Worm (Caenorhabditis elegans) whole organism, L2 larva: ENCODE data around the gene Y69A2AR.47.

Experiments
- C34F6.9 ChIP-seq: fragments of 150-350 bp; optimal IDR thresholded peaks from 2 replicates; lab custom pipeline; 2014; ENCODE audit warnings: missing biosample characterization, missing genetic modification characterization
- F13H6.1 ChIP-seq: sonication (generic microtip); optimal IDR thresholded peaks from 2 replicates; lab custom pipeline; 2016; ENCODE audit warnings: missing genetic modification characterization, missing compliant biosample characterization
- R02D3.7 ChIP-seq: fragments of 150-350 bp; optimal IDR thresholded peaks from 2 replicates; lab custom pipeline; 2014; ENCODE audit warnings: missing biosample characterization, missing genetic modification characterization
- Y55F3AM.14 ChIP-seq: fragments of 200-800 bp; sonication (Bioruptor generic); optimal IDR thresholded peaks from 2 replicates; lab custom pipeline; 2018; ENCODE audit warnings: mild to moderate bottlenecking, missing genetic modification characterization, missing compliant biosample characterization
- ZK546.5 ChIP-seq: sonication (generic microtip); optimal IDR thresholded peaks from 2 replicates; lab custom pipeline; 2017; ENCODE audit warnings: missing biosample characterization, missing genetic modification characterization
- alr-1 ChIP-seq: fragments of 150-350 bp; optimal IDR thresholded peaks from 2 replicates; lab custom pipeline; 2014; ENCODE audit warnings: missing biosample characterization, missing genetic modification characterization
- aly-2 ChIP-seq: fragments of 150-350 bp; optimal IDR thresholded peaks from 2 replicates; lab custom pipeline; 2014; ENCODE audit warnings: missing biosample characterization, missing genetic modification characterization
- ama-1 ChIP-seq: fragments of 150-350 bp; optimal IDR thresholded peaks from 2 replicates; lab custom pipeline; 2018; ENCODE audit warnings: inconsistent platforms
- blmp-1 ChIP-seq: sonication (generic microtip); optimal IDR thresholded peaks from 2 replicates; lab custom pipeline; 2017; ENCODE audit warnings: missing genetic modification characterization, mild to moderate bottlenecking, missing compliant biosample characterization, antibody characterized with exemption, moderate library complexity; ENCODE audit not compliant: insufficient read depth
- ceh-16 ChIP-seq: fragments of 150-350 bp; optimal IDR thresholded peaks from 2 replicates; lab custom pipeline; 2014; ENCODE audit warnings: missing biosample characterization, missing genetic modification characterization
- ceh-82 ChIP-seq: fragments of 150-350 bp; optimal IDR thresholded peaks from 2 replicates; lab custom pipeline; 2014; ENCODE audit warnings: missing biosample characterization, missing genetic modification characterization
- crh-2 ChIP-seq: sonication (generic microtip); optimal IDR thresholded peaks from 2 replicates; lab custom pipeline; 2017; ENCODE audit warnings: missing biosample characterization, missing genetic modification characterization
- dmd-4 ChIP-seq: sonication (generic microtip); optimal IDR thresholded peaks from 2 replicates; lab custom pipeline; 2017; ENCODE audit warnings: missing biosample characterization, missing genetic modification characterization
- egl-27 ChIP-seq: sonication (generic microtip); optimal IDR thresholded peaks from 3 replicates; lab custom pipeline; 2017; ENCODE audit warnings: missing biosample characterization, missing genetic modification reagents, missing genetic modification characterization
- elt-1 ChIP-seq: fragments of 150-350 bp; optimal IDR thresholded peaks from 2 replicates; lab custom pipeline; 2014; ENCODE audit warnings: missing biosample characterization, missing genetic modification characterization
- elt-3 ChIP-seq: sonication (generic microtip); optimal IDR thresholded peaks from 2 replicates; lab custom pipeline; 2017; ENCODE audit warnings: missing biosample characterization, missing genetic modification characterization
- fos-1 ChIP-seq: fragments of 150-350 bp; optimal IDR thresholded peaks from 2 replicates; lab custom pipeline; 2014; ENCODE audit warnings: missing biosample characterization, missing genetic modification characterization
- gmeb-1 ChIP-seq: fragments of 150-350 bp; optimal IDR thresholded peaks from 2 replicates; lab custom pipeline; 2014; ENCODE audit warnings: missing biosample characterization, missing genetic modification characterization
- lin-11 ChIP-seq: fragments of 150-350 bp; sonication (generic microtip); optimal IDR thresholded peaks from 2 replicates; lab custom pipeline; 2014; ENCODE audit warnings: missing biosample characterization, missing genetic modification characterization, inconsistent platforms, mixed read lengths
- lin-13 ChIP-seq: fragments of 150-350 bp; optimal IDR thresholded peaks from 2 replicates; lab custom pipeline; 2014; ENCODE audit warnings: missing biosample characterization, missing genetic modification reagents, missing genetic modification characterization
- lin-39 ChIP-seq: fragments of 150-350 bp; optimal IDR thresholded peaks from 2 replicates; lab custom pipeline; 2014; ENCODE audit warnings: missing biosample characterization, missing genetic modification reagents, missing genetic modification characterization
- lsy-2 ChIP-seq, 2 experiments: fragments of 150-350 bp in 1 of 2; sonication (generic microtip) in 1 of 2; optimal IDR thresholded peaks; 2 replicates each; lab custom pipeline; 2014 to 2017; ENCODE audit warnings: missing biosample characterization in 2 of 2, missing genetic modification characterization in 2 of 2
- mab-5 ChIP-seq: fragments of 150-350 bp; optimal IDR thresholded peaks from 2 replicates; lab custom pipeline; 2014; ENCODE audit warnings: missing biosample characterization, missing genetic modification characterization
- mbf-1 ChIP-seq: sonication (generic microtip); optimal IDR thresholded peaks from 2 replicates; lab custom pipeline; 2017; ENCODE audit warnings: missing biosample characterization, missing genetic modification characterization
- mdl-1 ChIP-seq, 2 experiments: fragments of 150-350 bp in 1 of 2; sonication (generic microtip) in 1 of 2; optimal IDR thresholded peaks; 2 replicates each; lab custom pipeline; 2017; ENCODE audit warnings: missing biosample characterization in 2 of 2, missing genetic modification characterization in 2 of 2
- nhr-10 ChIP-seq: sonication (generic microtip); optimal IDR thresholded peaks from 2 replicates; lab custom pipeline; 2017; ENCODE audit warnings: missing biosample characterization, missing genetic modification characterization
- nhr-11 ChIP-seq: fragments of 150-350 bp; optimal IDR thresholded peaks from 2 replicates; lab custom pipeline; 2014; ENCODE audit warnings: missing biosample characterization, missing genetic modification characterization
- nhr-12 ChIP-seq: fragments of 150-350 bp; optimal IDR thresholded peaks from 2 replicates; lab custom pipeline; 2014; ENCODE audit warnings: missing biosample characterization, missing genetic modification characterization
- nhr-129 ChIP-seq: fragments of 150-350 bp; optimal IDR thresholded peaks from 2 replicates; lab custom pipeline; 2014; ENCODE audit warnings: missing biosample characterization, missing genetic modification characterization
- nhr-21 ChIP-seq: fragments of 150-350 bp; optimal IDR thresholded peaks from 2 replicates; lab custom pipeline; 2014; ENCODE audit warnings: missing biosample characterization, missing genetic modification characterization
- nhr-23 ChIP-seq: fragments of 150-350 bp; optimal IDR thresholded peaks from 2 replicates; lab custom pipeline; 2014; ENCODE audit warnings: missing biosample characterization, missing genetic modification reagents, missing genetic modification characterization
- nhr-237 ChIP-seq: fragments of 150-350 bp; optimal IDR thresholded peaks from 2 replicates; lab custom pipeline; 2014; ENCODE audit warnings: missing biosample characterization, missing genetic modification characterization
- nhr-25 ChIP-seq: fragments of 150-350 bp; sonication (generic microtip); optimal IDR thresholded peaks from 3 replicates; lab custom pipeline; 2014; ENCODE audit warnings: missing biosample characterization, missing genetic modification characterization
- nhr-6 ChIP-seq: fragments of 150-350 bp; optimal IDR thresholded peaks from 2 replicates; lab custom pipeline; 2014; ENCODE audit warnings: missing biosample characterization, missing genetic modification characterization
- nhr-77 ChIP-seq: fragments of 150-350 bp; optimal IDR thresholded peaks from 2 replicates; lab custom pipeline; 2014; ENCODE audit warnings: missing biosample characterization, missing genetic modification characterization
- peb-1 ChIP-seq: fragments of 150-350 bp; optimal IDR thresholded peaks from 2 replicates; lab custom pipeline; 2014; ENCODE audit warnings: missing biosample characterization, missing genetic modification characterization
- sem-4 ChIP-seq: fragments of 150-350 bp; optimal IDR thresholded peaks from 2 replicates; lab custom pipeline; 2014; ENCODE audit warnings: missing biosample characterization, missing genetic modification reagents, missing genetic modification characterization
- skn-1 ChIP-seq: sonication (generic microtip); optimal IDR thresholded peaks from 2 replicates; lab custom pipeline; 2017; ENCODE audit warnings: missing biosample characterization, missing genetic modification characterization
- sma-3 ChIP-seq: sonication (generic microtip); optimal IDR thresholded peaks from 2 replicates; lab custom pipeline; 2016; ENCODE audit warnings: missing genetic modification reagents, missing genetic modification characterization, missing compliant biosample characterization
- sma-9 ChIP-seq, 2 experiments: fragments of 150-350 bp in 1 of 2; sonication (generic microtip) in 1 of 2; optimal IDR thresholded peaks; 2 replicates each; lab custom pipeline; 2014 to 2016; ENCODE audit warnings: missing genetic modification characterization in 2 of 2, mild to moderate bottlenecking in 1 of 2, missing biosample characterization in 1 of 2, missing compliant biosample characterization in 1 of 2, missing genetic modification reagents in 1 of 2, moderate library complexity in 1 of 2
- snpc-4 ChIP-seq: fragments of 150-350 bp; optimal IDR thresholded peaks from 2 replicates; lab custom pipeline; 2014; ENCODE audit warnings: missing biosample characterization, missing genetic modification characterization
- unc-39 ChIP-seq: fragments of 150-350 bp; optimal IDR thresholded peaks from 2 replicates; lab custom pipeline; 2014; ENCODE audit warnings: missing biosample characterization, missing genetic modification characterization
- unc-55 ChIP-seq: fragments of 150-350 bp; sonication (generic microtip); optimal IDR thresholded peaks from 3 replicates; lab custom pipeline; 2014; ENCODE audit warnings: missing biosample characterization, missing genetic modification reagents, missing genetic modification characterization
- unc-62 ChIP-seq: fragments of 150-350 bp; optimal IDR thresholded peaks from 2 replicates; lab custom pipeline; 2014; ENCODE audit warnings: missing biosample characterization, missing genetic modification reagents, missing genetic modification characterization
- zag-1 ChIP-seq: fragments of 150-350 bp; optimal IDR thresholded peaks from 2 replicates; lab custom pipeline; 2014; ENCODE audit warnings: missing biosample characterization, missing genetic modification characterization
- ztf-1 ChIP-seq: fragments of 200-800 bp; sonication (Bioruptor generic); conservative IDR thresholded peaks from 2 replicates; pipeline ENCODE4 v1.3.6; 2022; ENCODE audit warnings: missing genetic modification characterization, missing compliant biosample characterization
- ztf-11 ChIP-seq: sonication (generic microtip); optimal IDR thresholded peaks from 2 replicates; lab custom pipeline; 2017; ENCODE audit warnings: missing biosample characterization, missing genetic modification characterization
- ztf-4 ChIP-seq: fragments of 150-350 bp; optimal IDR thresholded peaks from 2 replicates; lab custom pipeline; 2014; ENCODE audit warnings: missing biosample characterization, missing genetic modification characterization

Y69A2AR.47 gene

ce11 chrIV:2639666-2640273 is 42.3 kb downstream of the Y69A2AR.47 start (continued):
- TF ChIP-seq sma-3 (GFP tag; lab: Kevin White, UChicago) (peak; percentile 23), sma-9 (GFP tag; optimal IDR thresholded peaks at IDR 0.05; lab: Kevin White, UChicago) (peak; percentile 16), sma-9 (tag; optimal IDR thresholded peaks at IDR 0.05; lab: Kevin White, UChicago) (no peak), nhr-77 (no peak), sem-4 (no peak), aly-2 (tag; lab: Kevin White, UChicago) (no peak), zag-1 (tag; lab: Kevin White, UChicago) (no peak), skn-1 (tag; lab: Kevin White, UChicago) (no peak), lin-13 (GFP tag; lab: Kevin White, UChicago) (peak; percentile 1), nhr-129 (tag; lab: Kevin White, UChicago) (peak; percentile 45), nhr-237 (tag; lab: Kevin White, UChicago) (no peak), nhr-25 (no peak)

DNA sequence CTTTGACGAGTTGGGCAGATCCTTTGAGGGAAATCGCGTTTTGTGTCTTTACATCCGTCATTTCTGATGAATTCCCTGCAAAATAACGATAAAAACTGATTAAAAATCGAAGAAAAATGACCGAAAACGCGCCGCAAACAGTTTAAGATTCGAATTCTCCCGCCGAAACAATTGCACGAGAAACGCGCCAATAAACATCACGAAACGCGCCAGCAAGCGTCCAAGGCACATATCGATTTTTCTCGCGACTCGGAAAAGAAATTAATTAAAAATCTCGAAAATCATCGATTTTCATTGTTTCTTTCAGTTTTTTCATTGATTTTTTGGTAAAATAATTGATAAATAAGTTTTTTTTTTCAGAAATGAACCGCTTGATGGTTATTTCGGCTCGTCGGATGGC is 43.4 kb downstream of the Y69A2AR.47 start, which contains the start of the genes mdf-2 and nduv-3:
mdf-2 (minus strand) TSS at position 176 of the 400 bp plus-strand sequence.
nduv-3 (plus strand) TSS at position 361 of the 400 bp plus-strand sequence.
- TF ChIP-seq ZK546.5 (tag; lab: Kevin White, UChicago) (peak; percentile 0), nhr-25 (peak; percentile 73), nhr-129 (tag; lab: Kevin White, UChicago) (peak; percentile 62), gmeb-1 (tag; lab: Kevin White, UChicago) (peak; percentile 93), alr-1 (tag; lab: Kevin White, UChicago) (no peak), snpc-4 (tag; lab: Kevin White, UChicago) (peak; percentile 0), ama-1 (lab: Kevin White, UChicago) (no peak), sem-4 (peak; percentile 38), dmd-4 (tag; lab: Kevin White, UChicago) (no peak), nhr-11 (no peak), mab-5 (tag; lab: Kevin White, UChicago) (peak; percentile 75), ztf-1 (GFP tag; lab: Robert Waterston, UW) (no peak), nhr-77 (peak; percentile 31), nhr-23 (tag; lab: Kevin White, UChicago) (no peak), elt-1 (tag; lab: Kevin White, UChicago) (no peak), lsy-2 (tag; optimal IDR thresholded peaks at IDR 0.05; lab: Kevin White, UChicago) (peak; percentile 88 to 90), nhr-21 (tag; lab: Kevin White, UChicago) (peak; percentile 44), C34F6.9 (tag; lab: Kevin White, UChicago) (peak; percentile 92), zag-1 (tag; lab: Kevin White, UChicago) (no peak), unc-62 (GFP tag; lab: Kevin White, UChicago) (no peak), fos-1 (tag; lab: Kevin White, UChicago) (peak; percentile 33), R02D3.7 (tag; lab: Kevin White, UChicago) (peak; percentile 27), Y55F3AM.14 (GFP tag; lab: Kevin White, UChicago) (no peak), elt-3 (no peak), nhr-6 (tag; lab: Kevin White, UChicago) (peak; percentile 12), mbf-1 (tag; lab: Kevin White, UChicago) (no peak), mdl-1 (tag; optimal IDR thresholded peaks at IDR 0.05; lab: Kevin White, UChicago) (peak in 1 of 2 experiments; percentile 9), nhr-12 (no peak), nhr-10 (tag; lab: Kevin White, UChicago) (no peak), lin-11 (tag; lab: Kevin White, UChicago) (peak; percentile 68), egl-27 (peak; percentile 44), peb-1 (tag; lab: Kevin White, UChicago) (no peak), lin-39 (tag; lab: Kevin White, UChicago) (no peak), nhr-237 (tag; lab: Kevin White, UChicago) (no peak), ceh-16 (tag; lab: Kevin White, UChicago) (no peak), ceh-82 (tag; lab: Kevin White, UChicago) (no peak), unc-55 (GFP tag; lab: Kevin White, UChicago) (peak; percentile 86), blmp-1 (tag; lab: Kevin White, UChicago) (no peak), ztf-4 (no peak), F13H6.1 (peak; percentile 67), unc-39 (no peak), sma-3 (GFP tag; lab: Kevin White, UChicago) (peak; percentile 49), sma-9 (GFP tag; optimal IDR thresholded peaks at IDR 0.05; lab: Kevin White, UChicago) (peak; percentile 70), sma-9 (tag; optimal IDR thresholded peaks at IDR 0.05; lab: Kevin White, UChicago) (no peak), skn-1 (tag; lab: Kevin White, UChicago) (no peak), lin-13 (GFP tag; lab: Kevin White, UChicago) (peak; percentile 85), aly-2 (tag; lab: Kevin White, UChicago) (no peak), ztf-11 (no peak), crh-2 (tag; lab: Kevin White, UChicago) (peak; percentile 51)
